Worm (Caenorhabditis elegans) whole organism, midembryonic: ENCODE data around the gene tag-278.

ENCODE experiments used
- T22C8.4 ChIP-seq: fragments of 200-800 bp; sonication (Bioruptor generic); IDR thresholded peaks from 2 replicates; pipeline ENCODE4 v1.3.6; 2022; ENCODE audit warnings: missing genetic modification characterization, missing compliant biosample characterization
- cog-1 ChIP-seq: sonication (generic microtip); optimal IDR thresholded peaks from 2 replicates; lab custom pipeline; 2016; ENCODE audit warnings: missing genetic modification characterization, missing compliant biosample characterization
- flt-1 ChIP-seq: fragments of 200-800 bp; sonication (Bioruptor generic); IDR thresholded peaks from 2 replicates; pipeline ENCODE4 v1.3.6; 2022; ENCODE audit warnings: missing genetic modification characterization, missing compliant biosample characterization
- klf-2 ChIP-seq: fragments of 200-800 bp; sonication (Bioruptor generic); conservative IDR thresholded peaks from 2 replicates; pipeline ENCODE4 v1.3.6; 2022; ENCODE audit warnings: missing genetic modification reagents, missing genetic modification characterization, missing compliant biosample characterization
- med-1 ChIP-seq: sonication (generic microtip); optimal IDR thresholded peaks from 2 replicates; lab custom pipeline; 2017; ENCODE audit warnings: missing genetic modification characterization, mild to moderate bottlenecking, missing compliant biosample characterization, antibody characterized with exemption, missing genetic modification reagents; ENCODE audit not compliant: insufficient read depth
- ref-1 ChIP-seq: fragments of 200-800 bp; sonication (Bioruptor generic); conservative IDR thresholded peaks from 2 replicates; pipeline ENCODE4 v1.3.6; 2022; ENCODE audit warnings: missing genetic modification reagents, missing genetic modification characterization, missing compliant biosample characterization
- tab-1 ChIP-seq: fragments of 200-800 bp; sonication (Bioruptor generic); IDR thresholded peaks from 2 replicates; pipeline ENCODE4 v1.3.6; 2022; ENCODE audit warnings: missing genetic modification characterization, missing compliant biosample characterization
- ztf-29 ChIP-seq: fragments of 200-800 bp; sonication (Bioruptor generic); IDR thresholded peaks from 2 replicates; pipeline ENCODE4 v1.3.6; 2022; ENCODE audit warnings: missing genetic modification reagents, missing genetic modification characterization, missing compliant biosample characterization

- TF ChIP-seq cog-1 (tag; lab: Kevin White, UChicago) (no peak), ref-1 (GFP tag; lab: Robert Waterston, UW) (no peak), klf-2 (no peak), T22C8.4 (GFP tag; lab: Robert Waterston, UW) (no peak), med-1 (GFP tag; lab: Kevin White, UChicago) (no peak), tab-1 (no peak), flt-1 (GFP tag; lab: Robert Waterston, UW) (no peak), ztf-29 (GFP tag; lab: Robert Waterston, UW) (no peak)
Observed at ce11 chrX:3738617-3739016, 49.6 kb upstream of the tag-278 start.
